Worm (Caenorhabditis elegans) whole organism, L2 larva: ENCODE results near the gene magu-4.

Source experiments
- nhr-11 ChIP-seq: fragments of 150-350 bp; optimal IDR thresholded peaks from 2 replicates; lab custom pipeline; 2014; ENCODE audit warnings: missing biosample characterization, missing genetic modification characterization
- snpc-4 ChIP-seq: fragments of 150-350 bp; optimal IDR thresholded peaks from 2 replicates; lab custom pipeline; 2014; ENCODE audit warnings: missing biosample characterization, missing genetic modification characterization

DNA sequence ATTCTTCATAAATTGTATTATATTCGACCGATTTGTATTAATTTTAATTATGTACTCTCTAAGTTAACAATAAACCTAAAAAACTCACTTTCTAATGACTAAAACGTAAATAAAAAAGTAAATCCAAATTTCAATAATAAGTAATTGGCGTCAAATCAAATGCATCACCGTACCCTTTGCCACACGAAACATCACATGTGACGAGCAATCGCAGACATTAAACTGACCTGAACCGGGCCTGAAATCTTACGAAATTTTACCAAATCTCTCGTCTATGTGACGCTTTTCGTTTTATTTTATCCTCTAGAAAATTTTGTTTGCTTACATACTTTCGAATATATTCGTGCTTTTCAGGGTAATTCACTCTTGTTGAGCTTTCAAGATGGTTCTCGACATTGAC is 6.2 kb upstream of the magu-4 start, which contains the start of the genes C47E12.2 and sars-1:
- TF ChIP-seq nhr-11 (tag; lab: Kevin White, UChicago): no peak
- TF ChIP-seq snpc-4 (tag; lab: Kevin White, UChicago): no peak
